Worm (Caenorhabditis elegans) whole organism, early embryonic: Measurements from ENCODE around the gene spp-1.

Source experiments
- B0310.2 ChIP-seq: sonication (generic microtip); optimal IDR thresholded peaks from 2 replicates; lab custom pipeline; 2016; ENCODE audit warnings: mild to moderate bottlenecking, missing genetic modification characterization, missing compliant biosample characterization
- F13C5.2 ChIP-seq: sonication (generic microtip); optimal IDR thresholded peaks from 2 replicates; lab custom pipeline; 2017; ENCODE audit warnings: mild to moderate bottlenecking, missing genetic modification characterization, inconsistent platforms, missing compliant biosample characterization
- aly-1 ChIP-seq: sonication (generic microtip); optimal IDR thresholded peaks from 2 replicates; lab custom pipeline; 2016; ENCODE audit warnings: missing genetic modification characterization, missing compliant biosample characterization
- ama-1 ChIP-seq: fragments of 150-350 bp; optimal IDR thresholded peaks from 2 replicates; lab custom pipeline; 2014
- ceh-13 ChIP-seq: fragments of 200-800 bp; sonication (Bioruptor generic); optimal IDR thresholded peaks from 2 replicates; lab custom pipeline; 2018; ENCODE audit warnings: mild to moderate bottlenecking, missing genetic modification characterization, missing compliant biosample characterization
- ceh-36 ChIP-seq: sonication (generic microtip); optimal IDR thresholded peaks from 2 replicates; lab custom pipeline; 2016; ENCODE audit warnings: missing genetic modification characterization, inconsistent platforms, missing compliant biosample characterization
- ets-7 ChIP-seq: sonication (generic microtip); optimal IDR thresholded peaks from 2 replicates; lab custom pipeline; 2016; ENCODE audit warnings: missing genotype, missing genetic modification characterization, missing compliant biosample characterization
- flt-1 ChIP-seq: fragments of 200-800 bp; sonication (Bioruptor generic); IDR thresholded peaks from 2 replicates; pipeline ENCODE4 v1.3.6; 2022; ENCODE audit warnings: missing genetic modification characterization, missing compliant biosample characterization
- hmbx-1 ChIP-seq: sonication (generic microtip); optimal IDR thresholded peaks from 2 replicates; lab custom pipeline; 2016; ENCODE audit warnings: mild to moderate bottlenecking, missing genetic modification characterization, missing compliant biosample characterization
- hmg-4 ChIP-seq: fragments of 200-800 bp; sonication (Bioruptor generic); optimal IDR thresholded peaks from 2 replicates; lab custom pipeline; 2018; ENCODE audit warnings: mild to moderate bottlenecking, missing genetic modification characterization, missing compliant biosample characterization
- hnd-1 ChIP-seq: sonication (generic microtip); optimal IDR thresholded peaks from 2 replicates; lab custom pipeline; 2016; ENCODE audit warnings: missing genetic modification characterization, missing compliant biosample characterization
- pes-1 ChIP-seq: fragments of 200-800 bp; sonication (Bioruptor generic); IDR thresholded peaks from 2 replicates; pipeline ENCODE4 v1.3.6; 2022; ENCODE audit warnings: missing genetic modification reagents, missing genetic modification characterization, missing compliant biosample characterization
- scrt-1 ChIP-seq: fragments of 200-800 bp; sonication (Bioruptor generic); IDR thresholded peaks from 2 replicates; pipeline ENCODE4 v1.3.6; 2022; ENCODE audit warnings: missing genetic modification characterization, missing compliant biosample characterization
- sea-1 ChIP-seq: fragments of 200-800 bp; sonication (Bioruptor generic); conservative IDR thresholded peaks from 2 replicates; pipeline ENCODE4 v1.3.6; 2022; ENCODE audit warnings: missing genetic modification characterization, missing compliant biosample characterization
- tbx-11 ChIP-seq: fragments of 200-800 bp; sonication (Bioruptor generic); IDR thresholded peaks from 2 replicates; pipeline ENCODE4 v1.3.6; 2022; ENCODE audit warnings: missing genetic modification characterization, missing compliant biosample characterization
- tbx-37 ChIP-seq: fragments of 200-800 bp; sonication (Bioruptor generic); conservative IDR thresholded peaks from 2 replicates; pipeline ENCODE4 v1.3.6; 2022; ENCODE audit warnings: missing genetic modification reagents, missing genetic modification characterization, missing compliant biosample characterization
- tra-4 ChIP-seq: sonication (generic microtip); optimal IDR thresholded peaks from 2 replicates; lab custom pipeline; 2017; ENCODE audit warnings: missing genetic modification characterization, missing compliant biosample characterization

spp-1 gene

ce11 chrIII:10357598-10358186 lies 2.2 kb upstream of the spp-1 start, which contains the start of gene umps-1:
Gene umps-1 (minus strand): TSS chrIII:10357648.
- TF ChIP-seq tbx-11 (GFP tag; lab: Robert Waterston, UW) (no peak), ets-7 (tag; lab: Kevin White, UChicago) (no peak), tbx-37 (GFP tag; lab: Robert Waterston, UW) (no peak), hmg-4 (GFP tag; lab: Kevin White, UChicago) (no peak), pes-1 (GFP tag; lab: Robert Waterston, UW) (no peak), ama-1 (lab: Kevin White, UChicago) (no peak), ceh-13 (GFP tag; lab: Kevin White, UChicago) (no peak), hmbx-1 (no peak), hnd-1 (tag; lab: Kevin White, UChicago) (no peak), aly-1 (tag; lab: Kevin White, UChicago) (no peak)

DNA sequence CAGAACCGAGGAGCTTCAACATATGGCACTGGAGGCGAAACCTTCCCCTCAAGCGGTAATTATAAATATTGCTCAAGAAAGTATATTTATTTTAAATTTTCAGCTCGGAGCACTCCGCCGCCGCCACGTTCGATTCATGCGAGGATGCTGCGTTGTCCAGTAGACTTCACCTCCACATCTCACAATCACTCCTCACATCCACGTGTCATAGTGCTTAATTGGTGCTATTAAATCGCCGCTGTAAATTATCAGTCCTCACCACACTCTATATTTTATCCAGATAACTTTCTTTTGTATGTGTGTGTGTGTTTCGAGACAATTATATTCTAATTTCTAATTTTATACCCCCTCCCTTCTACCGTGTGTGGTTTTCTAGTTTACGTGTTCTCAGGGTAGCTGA lies 877 bp downstream of the spp-1 start:
- TF ChIP-seq hmbx-1 (no peak), ceh-36 (no peak), ets-7 (tag; lab: Kevin White, UChicago) (no peak), flt-1 (GFP tag; lab: Robert Waterston, UW) (no peak), ceh-13 (GFP tag; lab: Kevin White, UChicago) (no peak), tbx-37 (GFP tag; lab: Robert Waterston, UW) (no peak), F13C5.2 (tag; lab: Kevin White, UChicago) (no peak), scrt-1 (GFP tag; lab: Robert Waterston, UW) (no peak), aly-1 (tag; lab: Kevin White, UChicago) (no peak), pes-1 (GFP tag; lab: Robert Waterston, UW) (no peak), hnd-1 (tag; lab: Kevin White, UChicago) (no peak), hmg-4 (GFP tag; lab: Kevin White, UChicago) (no peak)

ce11 chrIII:10353423-10353822 lies 2.0 kb downstream of the spp-1 start:
- TF ChIP-seq scrt-1 (GFP tag; lab: Robert Waterston, UW), result no peak
- no peak for TF ChIP-seq tbx-37 (GFP tag; lab: Robert Waterston, UW)
- no peak for TF ChIP-seq flt-1 (GFP tag; lab: Robert Waterston, UW)
- no peak for TF ChIP-seq aly-1 (tag; lab: Kevin White, UChicago)
- TF ChIP-seq sea-1 (GFP tag; lab: Robert Waterston, UW), result no peak
- no peak for TF ChIP-seq ets-7 (tag; lab: Kevin White, UChicago)
- TF ChIP-seq tra-4 (tag; lab: Kevin White, UChicago), result no peak
- no peak for TF ChIP-seq hmg-4 (GFP tag; lab: Kevin White, UChicago)

DNA sequence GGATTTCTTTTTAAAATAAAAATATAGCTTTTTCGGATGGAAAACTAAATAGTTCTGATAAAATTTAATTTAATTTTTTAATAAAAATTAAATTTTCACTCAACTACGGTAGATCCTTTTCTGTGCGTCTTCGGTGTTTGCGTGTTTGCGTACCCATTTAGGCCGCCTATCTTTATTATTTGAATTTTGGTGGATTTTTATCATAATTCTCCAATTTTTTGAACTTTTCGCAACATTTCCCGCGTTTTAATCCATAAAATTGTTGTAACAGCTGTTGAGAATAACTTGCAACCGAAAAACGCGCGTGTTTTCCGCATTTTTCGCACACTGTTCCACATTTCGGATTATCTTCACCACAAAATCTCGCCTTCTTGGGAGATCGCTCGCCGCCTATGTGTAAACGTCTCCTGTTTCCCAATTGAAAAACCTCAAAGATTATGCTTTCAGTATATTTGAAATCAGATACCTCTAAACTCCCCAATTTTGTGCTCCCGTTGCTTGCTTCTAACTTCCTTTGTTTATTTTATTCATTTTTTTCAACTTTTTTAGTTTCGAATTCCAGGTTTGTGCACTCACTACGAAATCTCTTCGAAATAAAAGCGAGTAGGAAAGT lies 3.8 kb downstream of the spp-1 start, which contains the start of gene T07C4.3:
Gene T07C4.3, plus strand, starts transcription at position 563 of the 613 bp plus-strand sequence.
- TF ChIP-seq hnd-1 (tag; lab: Kevin White, UChicago) (no peak), flt-1 (GFP tag; lab: Robert Waterston, UW) (no peak), tbx-37 (GFP tag; lab: Robert Waterston, UW) (no peak), B0310.2 (tag; lab: Kevin White, UChicago) (no peak), tra-4 (tag; lab: Kevin White, UChicago) (no peak), pes-1 (GFP tag; lab: Robert Waterston, UW) (no peak), scrt-1 (GFP tag; lab: Robert Waterston, UW) (no peak), ets-7 (tag; lab: Kevin White, UChicago) (no peak), aly-1 (tag; lab: Kevin White, UChicago) (no peak), ceh-13 (GFP tag; lab: Kevin White, UChicago) (no peak), hmg-4 (GFP tag; lab: Kevin White, UChicago) (no peak), hmbx-1 (no peak), F13C5.2 (tag; lab: Kevin White, UChicago) (no peak), ama-1 (lab: Kevin White, UChicago) (no peak), ceh-36 (no peak), tbx-11 (GFP tag; lab: Robert Waterston, UW) (no peak)

ce11 chrIII:10347049-10347448 lies 8.4 kb downstream of the spp-1 start, which contains the start of gene tbx-8:
Gene tbx-8 (plus strand): TSS chrIII:10347349.
- TF ChIP-seq hnd-1 (tag; lab: Kevin White, UChicago), result no peak

- no peak for TF ChIP-seq tbx-37 (GFP tag; lab: Robert Waterston, UW)
- no peak for TF ChIP-seq tbx-11 (GFP tag; lab: Robert Waterston, UW)
- no peak for TF ChIP-seq tra-4 (tag; lab: Kevin White, UChicago)
- no peak for TF ChIP-seq F13C5.2 (tag; lab: Kevin White, UChicago)
- no peak for TF ChIP-seq pes-1 (GFP tag; lab: Robert Waterston, UW)
- TF ChIP-seq ceh-36, result no peak
- no peak for TF ChIP-seq ceh-13 (GFP tag; lab: Kevin White, UChicago)
- TF ChIP-seq ama-1 (lab: Kevin White, UChicago), result no peak
- no peak for TF ChIP-seq scrt-1 (GFP tag; lab: Robert Waterston, UW)
- no peak for TF ChIP-seq hnd-1 (tag; lab: Kevin White, UChicago)
- no peak for TF ChIP-seq aly-1 (tag; lab: Kevin White, UChicago)
- TF ChIP-seq ets-7 (tag; lab: Kevin White, UChicago), result no peak
- no peak for TF ChIP-seq hmbx-1
- no peak for TF ChIP-seq hmg-4 (GFP tag; lab: Kevin White, UChicago)
- TF ChIP-seq B0310.2 (tag; lab: Kevin White, UChicago), result no peak
- no peak for TF ChIP-seq sea-1 (GFP tag; lab: Robert Waterston, UW)
Observed at ce11 chrIII:10344762-10345161, 10.7 kb downstream of the spp-1 start.

DNA sequence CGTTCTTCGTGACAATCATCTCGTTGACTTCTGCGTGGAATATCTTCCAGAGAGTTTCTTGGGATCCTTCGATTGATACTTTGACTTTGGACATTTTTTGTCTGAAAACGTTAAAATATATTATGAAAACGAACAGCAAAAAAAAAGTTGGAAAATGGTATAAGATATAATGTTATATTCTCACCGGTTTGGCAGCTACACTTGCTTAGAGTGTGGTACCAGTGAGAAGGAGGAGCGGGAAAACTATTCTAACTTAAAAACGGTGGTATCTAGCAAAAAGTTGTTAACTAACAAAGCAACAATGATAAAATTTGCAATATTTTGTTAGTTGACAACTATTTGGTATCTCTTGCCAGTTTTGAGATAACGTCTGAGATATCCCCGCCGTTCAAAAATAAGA lies 13.7 kb downstream of the spp-1 start, which contains the start of gene tbx-9:
Gene tbx-9, minus strand, starts transcription at position 101 of the 400 bp plus-strand sequence.
- TF ChIP-seq ama-1 (lab: Kevin White, UChicago) (no peak), F13C5.2 (tag; lab: Kevin White, UChicago) (no peak)
